Fruit fly (Drosophila melanogaster) whole organism, wandering third instar larva: ENCODE data around the gene CG7333.
A peak's percentile ranks its signal among the peaks of the same experiment; 100 is the strongest.

ENCODE experiments used
- Abd-B ChIP-seq: fragments of >200 bp; optimal IDR thresholded peaks from 2 replicates; lab custom pipeline; 2017; ENCODE audit warnings: missing biosample characterization, missing genetic modification characterization
- CG9705 ChIP-seq: fragments of 200-800 bp; sonication (Bioruptor generic); optimal IDR thresholded peaks from 2 replicates; lab custom pipeline; 2018; ENCODE audit warnings: missing biosample characterization, mild to moderate bottlenecking, missing genetic modification characterization
- CrebA ChIP-seq: fragments of 200-800 bp; sonication (Bioruptor generic); optimal IDR thresholded peaks from 2 replicates; lab custom pipeline; 2016; ENCODE audit warnings: missing biosample characterization, mild to moderate bottlenecking, missing genetic modification characterization, borderline replicate concordance
- Dfd ChIP-seq: fragments of >200 bp; optimal IDR thresholded peaks from 2 replicates; lab custom pipeline; 2017; ENCODE audit warnings: missing biosample characterization, missing genetic modification characterization
- Dif ChIP-seq: fragments of 200-275, 200-300 bp; sonication (Bioruptor generic); optimal IDR thresholded peaks from 2 replicates; lab custom pipeline; 2018; ENCODE audit warnings: missing biosample characterization, missing genetic modification characterization; ENCODE audit not compliant: partially characterized antibody
- GATAd ChIP-seq: sonication (Bioruptor generic); optimal IDR thresholded peaks from 2 replicates; lab custom pipeline; 2016; ENCODE audit warnings: missing biosample characterization, missing genetic modification characterization
- HLH106 ChIP-seq: fragments of 200-800 bp; optimal IDR thresholded peaks from 3 replicates; lab custom pipeline; 2019; ENCODE audit warnings: missing biosample characterization, mild to moderate bottlenecking, missing genetic modification characterization, moderate library complexity
- Hnf4 ChIP-seq: fragments of 200-800 bp; sonication (Bioruptor generic); optimal IDR thresholded peaks from 2 replicates; lab custom pipeline; 2016; ENCODE audit warnings: missing biosample characterization, mild to moderate bottlenecking, missing genetic modification characterization
- Hr78 ChIP-seq: fragments of >200 bp; optimal IDR thresholded peaks from 2 replicates; lab custom pipeline; 2017; ENCODE audit warnings: missing biosample characterization, missing genetic modification characterization
- Hr83 ChIP-seq: fragments of 200-300 bp; sonication (Bioruptor generic); optimal IDR thresholded peaks from 2 replicates; lab custom pipeline; 2016; ENCODE audit warnings: missing biosample characterization, mild to moderate bottlenecking, missing genetic modification characterization, moderate library complexity; ENCODE audit not compliant: poor library complexity, severe bottlenecking
- Jra ChIP-seq: sonication (Bioruptor generic); optimal IDR thresholded peaks from 2 replicates; lab custom pipeline; 2016; ENCODE audit warnings: missing biosample characterization, missing genetic modification characterization
- Mio ChIP-seq: sonication (Bioruptor generic); optimal IDR thresholded peaks from 2 replicates; lab custom pipeline; 2016; ENCODE audit warnings: missing biosample characterization, missing genetic modification characterization
- Myc ChIP-seq: fragments of >200 bp; optimal IDR thresholded peaks from 2 replicates; lab custom pipeline; 2017
- N ChIP-seq: fragments of >200 bp; optimal IDR thresholded peaks from 2 replicates; lab custom pipeline; 2018; ENCODE audit warnings: missing biosample characterization, missing external identifiers, missing genetic modification characterization
- OdsH ChIP-seq: fragments of 200-800 bp; sonication (Bioruptor generic); optimal IDR thresholded peaks from 2 replicates; lab custom pipeline; 2016; ENCODE audit warnings: missing biosample characterization, mild to moderate bottlenecking, missing genetic modification characterization
- Rel ChIP-seq, 2 experiments: fragments of 200-800 bp; sonication (Bioruptor generic) in 1 of 2; optimal IDR thresholded peaks; 2 replicates in 1 of 2; 3 replicates in 1 of 2; lab custom pipeline; 2016 to 2019; ENCODE audit warnings: mild to moderate bottlenecking in 2 of 2, missing biosample characterization in 2 of 2, missing genetic modification characterization in 2 of 2, moderate library complexity in 1 of 2
- Sp1 ChIP-seq: fragments of 200-800 bp; sonication (Bioruptor generic); optimal IDR thresholded peaks from 3 replicates; lab custom pipeline; 2019; ENCODE audit warnings: missing biosample characterization, mild to moderate bottlenecking, missing genetic modification characterization, moderate library complexity
- Vsx2 ChIP-seq: fragments of 200-300, 225-300 bp; sonication (Bioruptor generic); optimal IDR thresholded peaks from 2 replicates; lab custom pipeline; 2018; ENCODE audit warnings: missing biosample characterization, missing genetic modification characterization; ENCODE audit not compliant: partially characterized antibody
- br ChIP-seq: fragments of 200-800 bp; sonication (Bioruptor generic); optimal IDR thresholded peaks from 2 replicates; lab custom pipeline; 2016; ENCODE audit warnings: missing biosample characterization, missing genetic modification characterization
- brk ChIP-seq: fragments of 200-800 bp; sonication (Bioruptor generic); optimal IDR thresholded peaks from 2 replicates; lab custom pipeline; 2016; ENCODE audit warnings: missing biosample characterization, mild to moderate bottlenecking, missing genetic modification characterization
- dl ChIP-seq, 2 experiments: fragments of 175-275, 200-275 bp in 1 of 2; fragments of 200-275 bp in 1 of 2; sonication (Bioruptor generic); optimal IDR thresholded peaks; lab custom pipeline; 2018; ENCODE audit warnings: mild to moderate bottlenecking in 2 of 2, missing biosample characterization in 2 of 2, missing genetic modification characterization in 2 of 2, moderate library complexity in 2 of 2; ENCODE audit not compliant: partially characterized antibody in 2 of 2, insufficient read depth in 1 of 2
- dsf ChIP-seq: sonication (Bioruptor generic); optimal IDR thresholded peaks from 2 replicates; lab custom pipeline; 2016; ENCODE audit warnings: missing biosample characterization, missing genetic modification characterization, borderline replicate concordance
- ey ChIP-seq: fragments of 200-800 bp; sonication (Bioruptor generic); optimal IDR thresholded peaks from 2 replicates; lab custom pipeline; 2016; ENCODE audit warnings: missing biosample characterization, missing genetic modification characterization
- foxo ChIP-seq, 2 experiments: fragments of 200-800 bp; sonication (Bioruptor generic); optimal IDR thresholded peaks; 2 replicates in 1 of 2; 3 replicates in 1 of 2; lab custom pipeline; 2016 to 2017; ENCODE audit warnings: missing biosample characterization in 2 of 2, missing genetic modification characterization in 2 of 2
- fru ChIP-seq: fragments of 200-800 bp; sonication (Bioruptor generic); optimal IDR thresholded peaks from 3 replicates; lab custom pipeline; 2016; ENCODE audit warnings: missing biosample characterization, mild to moderate bottlenecking, missing genetic modification characterization
- h ChIP-seq: fragments of 200-800 bp; sonication (Bioruptor generic); optimal IDR thresholded peaks from 3 replicates; lab custom pipeline; 2016; ENCODE audit warnings: missing biosample characterization, mild to moderate bottlenecking, missing genetic modification characterization
- jim ChIP-seq: fragments of 175-275, 200-325 bp; sonication (Bioruptor generic); optimal IDR thresholded peaks from 2 replicates; lab custom pipeline; 2016; ENCODE audit warnings: missing biosample characterization, mild to moderate bottlenecking, missing genetic modification characterization
- lola ChIP-seq: fragments of >200 bp; optimal IDR thresholded peaks from 2 replicates; lab custom pipeline; 2017; ENCODE audit warnings: missing biosample characterization, missing genetic modification characterization
- pan ChIP-seq: fragments of >200 bp; optimal IDR thresholded peaks from 2 replicates; lab custom pipeline; 2017
- psq ChIP-seq: fragments of 200-800 bp; sonication (Bioruptor generic); optimal IDR thresholded peaks from 3 replicates; lab custom pipeline; 2017; ENCODE audit warnings: missing biosample characterization, mild to moderate bottlenecking, missing genetic modification characterization, moderate library complexity
- rgr ChIP-seq: fragments of 200-800 bp; sonication (Bioruptor generic); optimal IDR thresholded peaks from 3 replicates; lab custom pipeline; 2016; ENCODE audit warnings: missing biosample characterization, mild to moderate bottlenecking, missing genetic modification characterization
- sage ChIP-seq: fragments of 200-800 bp; sonication (Bioruptor generic); optimal IDR thresholded peaks from 2 replicates; lab custom pipeline; 2016; ENCODE audit warnings: missing biosample characterization, mild to moderate bottlenecking, missing genetic modification characterization
- sv ChIP-seq: fragments of 200-800 bp; sonication (Bioruptor generic); optimal IDR thresholded peaks from 3 replicates; lab custom pipeline; 2016; ENCODE audit warnings: missing biosample characterization, missing genetic modification characterization
- tai ChIP-seq: sonication (Bioruptor generic); optimal IDR thresholded peaks from 2 replicates; lab custom pipeline; 2016; ENCODE audit warnings: missing biosample characterization, missing genetic modification characterization
- usp ChIP-seq: fragments of >200 bp; optimal IDR thresholded peaks from 2 replicates; lab custom pipeline; 2017; ENCODE audit warnings: missing biosample characterization, missing genetic modification characterization
- woc ChIP-seq: sonication (Bioruptor generic); optimal IDR thresholded peaks from 2 replicates; lab custom pipeline; 2016; ENCODE audit warnings: missing biosample characterization, mild to moderate bottlenecking, missing genetic modification characterization

CG7333 gene

DNA sequence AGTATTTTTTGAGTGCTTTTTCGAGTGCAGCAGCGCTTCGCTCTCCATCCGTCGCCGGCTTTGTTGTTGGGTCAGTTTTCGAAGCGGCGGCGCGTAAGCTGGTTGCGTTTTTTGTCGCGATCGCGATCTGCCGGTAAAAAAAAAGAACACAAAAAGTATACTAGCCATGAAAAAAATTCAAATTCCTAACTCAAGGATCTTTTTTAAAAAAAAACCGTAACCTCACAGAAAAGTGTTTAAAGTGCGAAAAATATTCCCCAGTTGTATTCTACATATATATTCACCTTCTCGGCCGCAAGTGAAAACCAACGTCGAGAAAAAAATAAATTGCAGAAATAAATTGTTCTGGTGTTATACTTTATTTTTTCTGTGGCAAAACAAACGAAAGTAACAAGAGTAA, 31.3 kb upstream of the CG7333 start:
- TF ChIP-seq Jra = no peak
- no peak for TF ChIP-seq fru (GFP tag; lab: Kevin White, UChicago)
- TF ChIP-seq Hr78 (GFP tag; lab: Kevin White, UChicago) = no peak
- no peak for TF ChIP-seq Hnf4 (GFP tag; lab: Kevin White, UChicago)
- TF ChIP-seq rgr (GFP tag; lab: Kevin White, UChicago) = no peak
- no peak for TF ChIP-seq brk (GFP tag; lab: Kevin White, UChicago)
- no peak for TF ChIP-seq Abd-B (GFP tag; lab: Kevin White, UChicago)
- no peak for TF ChIP-seq br (GFP tag; lab: Kevin White, UChicago)
- no peak for TF ChIP-seq Sp1 (GFP tag; lab: Kevin White, UChicago)
- no peak for TF ChIP-seq ey
- peak; percentile 69 for TF ChIP-seq jim
- TF ChIP-seq Rel (GFP tag; optimal IDR thresholded peaks at IDR 0.05; lab: Kevin White, UChicago) = no peak
- TF ChIP-seq Rel (tag; optimal IDR thresholded peaks at IDR 0.05; lab: Kevin White, UChicago) = no peak
- no peak for TF ChIP-seq lola (GFP tag; lab: Kevin White, UChicago)
- no peak for TF ChIP-seq CG9705 (GFP tag; lab: Kevin White, UChicago)
- TF ChIP-seq woc = no peak
- TF ChIP-seq psq (GFP tag; lab: Kevin White, UChicago) = no peak
- no peak for TF ChIP-seq usp (GFP tag; lab: Kevin White, UChicago)
- TF ChIP-seq Vsx2 = peak; percentile 17

- TF ChIP-seq Mio (no peak), Sp1 (GFP tag; lab: Kevin White, UChicago) (no peak), Dfd (no peak), woc (no peak), Myc (no peak), CG9705 (GFP tag; lab: Kevin White, UChicago) (no peak), OdsH (GFP tag; lab: Kevin White, UChicago) (no peak), fru (GFP tag; lab: Kevin White, UChicago) (no peak)
- TF ChIP-seq, all 38 proteins: peak for 0
Observed at dm6 chr3R:19569654-19570053, 30.8 kb upstream of the CG7333 start.

- TF ChIP-seq Rel (GFP tag; optimal IDR thresholded peaks at IDR 0.05; lab: Kevin White, UChicago) = no peak
- TF ChIP-seq Rel (tag; optimal IDR thresholded peaks at IDR 0.05; lab: Kevin White, UChicago) = peak; percentile 75
- no peak for TF ChIP-seq CG9705 (GFP tag; lab: Kevin White, UChicago)
- peak; percentile 1 for TF ChIP-seq br (GFP tag; lab: Kevin White, UChicago)
- TF ChIP-seq HLH106 (tag; lab: Kevin White, UChicago) = no peak
- TF ChIP-seq, all 38 proteins: peak for 2
Observed at dm6 chr3R:19571195-19571594, 29.2 kb upstream of the CG7333 start.

dm6 chr3R:19571938-19572337, 28.5 kb upstream of the CG7333 start:
- TF ChIP-seq N (GFP tag; lab: Kevin White, UChicago) (no peak), Mio (no peak), Hr83 (GFP tag; lab: Kevin White, UChicago) (peak; percentile 18), HLH106 (tag; lab: Kevin White, UChicago) (no peak), foxo (GFP tag; optimal IDR thresholded peaks at IDR 0.05; lab: Kevin White, UChicago) (no peak), Sp1 (GFP tag; lab: Kevin White, UChicago) (no peak), Dfd (no peak), dl (GFP tag; optimal IDR thresholded peaks at IDR 0.05; lab: Kevin White, UChicago; ENCODE audit: insufficient read depth in 1 of 2, partially characterized antibody in 2 of 2) (no peak), Jra (no peak), brk (GFP tag; lab: Kevin White, UChicago) (no peak), woc (no peak), CrebA (GFP tag; lab: Kevin White, UChicago) (peak; percentile 2), fru (GFP tag; lab: Kevin White, UChicago) (peak; percentile 26), sv (no peak), CG9705 (GFP tag; lab: Kevin White, UChicago) (no peak), h (GFP tag; lab: Kevin White, UChicago) (peak; percentile 37), Myc (no peak), Vsx2 (no peak), tai (GFP tag; lab: Kevin White, UChicago) (peak; percentile 39), psq (GFP tag; lab: Kevin White, UChicago) (peak; percentile 14), pan (lab: Kevin White, UChicago) (no peak), sage (GFP tag; lab: Kevin White, UChicago) (no peak), dsf (GFP tag; lab: Kevin White, UChicago) (no peak), OdsH (GFP tag; lab: Kevin White, UChicago) (no peak), ey (no peak), GATAd (GFP tag; lab: Kevin White, UChicago) (no peak), Abd-B (GFP tag; lab: Kevin White, UChicago) (no peak), rgr (GFP tag; lab: Kevin White, UChicago) (peak; percentile 31), Hr78 (GFP tag; lab: Kevin White, UChicago) (no peak), Dif (GFP tag; lab: Kevin White, UChicago) (no peak), br (GFP tag; lab: Kevin White, UChicago) (no peak)
- TF ChIP-seq, all 38 proteins: peak for 7
